Worm (Caenorhabditis elegans) whole organism, young adult: Measurements from ENCODE around the gene F49H6.17.

Source experiments
- F37B4.10 ChIP-seq: fragments of 200-800 bp; sonication (Bioruptor generic); IDR thresholded peaks from 2 replicates; pipeline ENCODE4 v1.3.6; 2022; ENCODE audit warnings: missing genetic modification characterization, missing compliant biosample characterization
- F49E8.2 ChIP-seq: sonication (generic microtip); optimal IDR thresholded peaks from 3 replicates; lab custom pipeline; 2017; ENCODE audit warnings: missing genetic modification characterization, mild to moderate bottlenecking, missing compliant biosample characterization, antibody characterized with exemption, moderate library complexity; ENCODE audit not compliant: insufficient read depth
- F57A8.1 ChIP-seq: fragments of 200-800 bp; sonication (Bioruptor generic); optimal IDR thresholded peaks from 2 replicates; lab custom pipeline; 2018; ENCODE audit warnings: mild to moderate bottlenecking, missing genetic modification characterization, moderate library complexity, missing compliant biosample characterization
- K11D2.4 ChIP-seq: fragments of 200-800 bp; sonication (Bioruptor generic); IDR thresholded peaks from 2 replicates; pipeline ENCODE4 v1.3.6; 2022; ENCODE audit warnings: missing genetic modification reagents, missing genetic modification characterization, missing compliant biosample characterization
- K12H6.12 ChIP-seq: fragments of 200-800 bp; sonication (Bioruptor generic); optimal IDR thresholded peaks from 2 replicates; lab custom pipeline; 2018; ENCODE audit warnings: mild to moderate bottlenecking, missing genetic modification characterization, missing compliant biosample characterization
- T07F8.4 ChIP-seq: sonication (generic microtip); optimal IDR thresholded peaks from 2 replicates; lab custom pipeline; 2016; ENCODE audit warnings: mild to moderate bottlenecking, missing genetic modification characterization, moderate library complexity, missing compliant biosample characterization
- Y53F4B.3 ChIP-seq: fragments of 200-800 bp; sonication (Bioruptor generic); IDR thresholded peaks from 2 replicates; pipeline ENCODE4 v1.3.6; 2022; ENCODE audit warnings: missing genetic modification reagents, missing genetic modification characterization, missing compliant biosample characterization
- Y53G8AR.9 ChIP-seq: fragments of 200-800 bp; sonication (Bioruptor generic); conservative IDR thresholded peaks from 2 replicates; pipeline ENCODE4 v1.3.6; 2022; ENCODE audit warnings: missing genetic modification reagents, missing genetic modification characterization, missing compliant biosample characterization
- Y67H2A.10 ChIP-seq: fragments of 200-800 bp; sonication (Bioruptor generic); conservative IDR thresholded peaks from 2 replicates; pipeline ENCODE4 v1.3.6; 2022; ENCODE audit warnings: missing genetic modification reagents, missing genetic modification characterization, missing compliant biosample characterization
- ccch-3 ChIP-seq: fragments of 200-800 bp; sonication (Bioruptor generic); optimal IDR thresholded peaks from 2 replicates; lab custom pipeline; 2018; ENCODE audit warnings: mild to moderate bottlenecking, missing genetic modification characterization, missing compliant biosample characterization
- cebp-2 ChIP-seq: fragments of 200-800 bp; sonication (Bioruptor generic); IDR thresholded peaks from 2 replicates; pipeline ENCODE4 v1.3.6; 2022; ENCODE audit warnings: missing genetic modification characterization, missing compliant biosample characterization
- ceh-100 ChIP-seq: fragments of 200-800 bp; sonication (Bioruptor generic); IDR thresholded peaks from 2 replicates; pipeline ENCODE4 v1.3.6; 2022; ENCODE audit warnings: missing genetic modification reagents, missing genetic modification characterization, missing compliant biosample characterization
- ceh-58 ChIP-seq: fragments of 200-800 bp; sonication (Bioruptor generic); IDR thresholded peaks from 2 replicates; pipeline ENCODE4 v1.3.6; 2022; ENCODE audit warnings: missing genetic modification characterization, missing compliant biosample characterization
- ceh-91 ChIP-seq: fragments of 200-800 bp; sonication (Bioruptor generic); IDR thresholded peaks from 2 replicates; pipeline ENCODE4 v1.3.6; 2022; ENCODE audit warnings: missing genetic modification reagents, missing genetic modification characterization, missing compliant biosample characterization
- dpl-1 ChIP-seq: fragments of 150-350 bp; optimal IDR thresholded peaks from 2 replicates; lab custom pipeline; 2014; ENCODE audit warnings: missing biosample characterization, missing genetic modification reagents, missing genetic modification characterization
- efl-1 ChIP-seq: fragments of 150-350 bp; optimal IDR thresholded peaks from 2 replicates; lab custom pipeline; 2014; ENCODE audit warnings: missing biosample characterization, missing genetic modification reagents, missing genetic modification characterization
- egl-44 ChIP-seq: fragments of 200-800 bp; sonication (Bioruptor generic); IDR thresholded peaks from 2 replicates; pipeline ENCODE4 v1.3.6; 2022; ENCODE audit warnings: missing genetic modification reagents, missing genetic modification characterization, missing compliant biosample characterization
- egrh-3 ChIP-seq: fragments of 200-800 bp; sonication (Bioruptor generic); IDR thresholded peaks from 2 replicates; pipeline ENCODE4 v1.3.6; 2022; ENCODE audit warnings: missing genetic modification reagents, missing genetic modification characterization, missing compliant biosample characterization
- ets-4 ChIP-seq: fragments of 200-800 bp; sonication (Bioruptor generic); optimal IDR thresholded peaks from 2 replicates; lab custom pipeline; 2018; ENCODE audit warnings: mild to moderate bottlenecking, missing genetic modification characterization, missing compliant biosample characterization
- fkh-3 ChIP-seq: sonication (generic microtip); optimal IDR thresholded peaks from 2 replicates; lab custom pipeline; 2016; ENCODE audit warnings: mild to moderate bottlenecking, missing genetic modification characterization, missing compliant biosample characterization
- gei-17 ChIP-seq: fragments of 200-800 bp; sonication (Bioruptor generic); optimal IDR thresholded peaks from 2 replicates; lab custom pipeline; 2018; ENCODE audit warnings: mild to moderate bottlenecking, missing genetic modification characterization, missing compliant biosample characterization
- hsf-1 ChIP-seq: fragments of 200-800 bp; sonication (Bioruptor generic); IDR thresholded peaks from 2 replicates; pipeline ENCODE4 v1.3.6; 2022; ENCODE audit warnings: missing genetic modification reagents, missing genetic modification characterization, missing compliant biosample characterization
- let-607 ChIP-seq, 2 experiments: fragments of 200-800 bp in 1 of 2; sonication (Bioruptor generic) in 1 of 2; sonication (generic microtip) in 1 of 2; optimal IDR thresholded peaks; 2 replicates each; lab custom pipeline; 2016 to 2018; ENCODE audit warnings: mild to moderate bottlenecking in 2 of 2, missing compliant biosample characterization in 2 of 2, missing genetic modification characterization in 2 of 2, moderate library complexity in 2 of 2, missing genotype in 1 of 2
- lin-54 ChIP-seq: fragments of 200-800 bp; sonication (Bioruptor generic); optimal IDR thresholded peaks from 2 replicates; lab custom pipeline; 2018; ENCODE audit warnings: mild to moderate bottlenecking, missing genetic modification characterization, missing compliant biosample characterization
- madf-3 ChIP-seq: fragments of 200-800 bp; sonication (Bioruptor generic); IDR thresholded peaks from 2 replicates; pipeline ENCODE4 v1.3.6; 2022; ENCODE audit warnings: missing genetic modification reagents, missing genetic modification characterization, missing compliant biosample characterization
- mel-28 ChIP-seq: sonication (generic microtip); optimal IDR thresholded peaks from 2 replicates; lab custom pipeline; 2016; ENCODE audit warnings: borderline replicate concordance, mild to moderate bottlenecking, missing genetic modification characterization, missing compliant biosample characterization
- nhr-179 ChIP-seq: sonication (generic microtip); optimal IDR thresholded peaks from 2 replicates; lab custom pipeline; 2016; ENCODE audit warnings: mild to moderate bottlenecking, missing genetic modification characterization, missing compliant biosample characterization
- pbrm-1 ChIP-seq: fragments of 200-800 bp; sonication (Bioruptor generic); IDR thresholded peaks from 2 replicates; pipeline ENCODE4 v1.3.6; 2022; ENCODE audit warnings: missing genetic modification reagents, missing genetic modification characterization, missing compliant biosample characterization
- sdz-38 ChIP-seq: sonication (generic microtip); optimal IDR thresholded peaks from 2 replicates; lab custom pipeline; 2016; ENCODE audit warnings: missing genotype, missing genetic modification characterization, missing compliant biosample characterization
- snpc-1.3 ChIP-seq: sonication (generic microtip); optimal IDR thresholded peaks from 2 replicates; lab custom pipeline; 2017; ENCODE audit warnings: missing genetic modification characterization, mild to moderate bottlenecking, missing compliant biosample characterization, antibody characterized with exemption, moderate library complexity, missing genotype, missing genetic modification reagents; ENCODE audit not compliant: insufficient read depth
- tlf-1 ChIP-seq: fragments of 200-800 bp; sonication (Bioruptor generic); optimal IDR thresholded peaks from 2 replicates; lab custom pipeline; 2018; ENCODE audit warnings: mild to moderate bottlenecking, missing genetic modification characterization, missing compliant biosample characterization
- unc-62 ChIP-seq: fragments of 150-350 bp; optimal IDR thresholded peaks from 2 replicates; lab custom pipeline; 2014; ENCODE audit warnings: missing biosample characterization, missing genetic modification reagents, missing genetic modification characterization
- ztf-26 ChIP-seq: sonication (generic microtip); optimal IDR thresholded peaks from 2 replicates; lab custom pipeline; 2017; ENCODE audit warnings: missing genetic modification characterization, missing compliant biosample characterization
- ztf-28 ChIP-seq: fragments of 200-800 bp; sonication (Bioruptor generic); IDR thresholded peaks from 2 replicates; pipeline ENCODE4 v1.3.6; 2022; ENCODE audit warnings: missing genetic modification reagents, missing genetic modification characterization, missing compliant biosample characterization
- ztf-3 ChIP-seq: fragments of 200-800 bp; sonication (Bioruptor generic); optimal IDR thresholded peaks from 2 replicates; lab custom pipeline; 2018; ENCODE audit warnings: mild to moderate bottlenecking, missing genetic modification characterization, missing compliant biosample characterization

F49H6.17 gene

ce11 chrV:17035850-17036249, 16.1 kb downstream of the F49H6.17 start, which contains the start of gene srz-94:
TSS of gene srz-94 (minus strand) at chrV:17035950.
- TF ChIP-seq lin-54 (GFP tag; lab: Kevin White, UChicago), result no peak
- no peak for TF ChIP-seq egrh-3 (GFP tag; lab: Robert Waterston, UW)
- TF ChIP-seq fkh-3 (tag; lab: Kevin White, UChicago), result no peak
- no peak for TF ChIP-seq K12H6.12 (tag; lab: Kevin White, UChicago)
- TF ChIP-seq egl-44 (GFP tag; lab: Robert Waterston, UW), result no peak
- TF ChIP-seq ceh-91 (GFP tag; lab: Robert Waterston, UW), result no peak
- no peak for TF ChIP-seq ztf-3 (GFP tag; lab: Kevin White, UChicago)
- no peak for TF ChIP-seq Y67H2A.10 (GFP tag; lab: Robert Waterston, UW)
- no peak for TF ChIP-seq pbrm-1 (GFP tag; lab: Robert Waterston, UW)
- TF ChIP-seq Y53F4B.3 (GFP tag; lab: Robert Waterston, UW), result no peak
- TF ChIP-seq dpl-1, result no peak

- no peak for TF ChIP-seq F37B4.10 (GFP tag; lab: Robert Waterston, UW)
- no peak for TF ChIP-seq let-607 (tag; optimal IDR thresholded peaks at IDR 0.05; lab: Kevin White, UChicago)
- TF ChIP-seq ccch-3, result no peak
- TF ChIP-seq T07F8.4 (tag; lab: Kevin White, UChicago), result no peak
- TF ChIP-seq ceh-58 (GFP tag; lab: Robert Waterston, UW), result no peak
- no peak for TF ChIP-seq hsf-1 (GFP tag; lab: Robert Waterston, UW)
- TF ChIP-seq gei-17 (GFP tag; lab: Kevin White, UChicago), result no peak
- no peak for TF ChIP-seq egl-44 (GFP tag; lab: Robert Waterston, UW)
- TF ChIP-seq ceh-91 (GFP tag; lab: Robert Waterston, UW), result no peak
- no peak for TF ChIP-seq K11D2.4 (GFP tag; lab: Robert Waterston, UW)
- no peak for TF ChIP-seq lin-54 (GFP tag; lab: Kevin White, UChicago)
- no peak for TF ChIP-seq F49E8.2 (tag; lab: Kevin White, UChicago)
- TF ChIP-seq ceh-100 (GFP tag; lab: Robert Waterston, UW), result no peak
- no peak for TF ChIP-seq sdz-38 (tag; lab: Kevin White, UChicago)
Observed at ce11 chrV:17042263-17042662, 22.5 kb downstream of the F49H6.17 start, which contains the start of gene hpo-33. TSS of gene hpo-33 (plus strand) at chrV:17042563.

ce11 chrV:17044500-17044899, 24.7 kb downstream of the F49H6.17 start, which contains the start of gene F28B1.2:
TSS of gene F28B1.2 (plus strand) at chrV:17044800.
- TF ChIP-seq tlf-1 (no peak), ztf-26 (tag; lab: Kevin White, UChicago) (no peak), gei-17 (GFP tag; lab: Kevin White, UChicago) (no peak), hsf-1 (GFP tag; lab: Robert Waterston, UW) (no peak), mel-28 (tag; lab: Kevin White, UChicago) (no peak)

ce11 chrV:17059987-17060386, 40.2 kb downstream of the F49H6.17 start, which contains the start of gene sri-66:
TSS of gene sri-66 (plus strand) at chrV:17060287.
- TF ChIP-seq efl-1 (GFP tag; lab: Kevin White, UChicago) (no peak), nhr-179 (tag; lab: Kevin White, UChicago) (no peak), ets-4 (GFP tag; lab: Kevin White, UChicago) (no peak), unc-62 (GFP tag; lab: Kevin White, UChicago) (no peak), cebp-2 (GFP tag; lab: Robert Waterston, UW) (no peak), K12H6.12 (tag; lab: Kevin White, UChicago) (no peak), Y53G8AR.9 (GFP tag; lab: Robert Waterston, UW) (no peak), hsf-1 (GFP tag; lab: Robert Waterston, UW) (no peak), F57A8.1 (GFP tag; lab: Kevin White, UChicago) (no peak), madf-3 (no peak), snpc-1.3 (tag; lab: Kevin White, UChicago) (no peak), ztf-28 (GFP tag; lab: Robert Waterston, UW) (no peak)
- TF ChIP-seq, all 124 proteins: peak for 0
